Fruit fly (Drosophila melanogaster) whole organism, prepupa: ENCODE measurements around the gene CG31787.

ENCODE experiments used
- Blimp-1 ChIP-seq: fragments of 200-800 bp; sonication (Bioruptor generic); optimal IDR thresholded peaks from 3 replicates; lab custom pipeline; 2017; ENCODE audit warnings: missing biosample characterization, missing genetic modification characterization, mild to moderate bottlenecking, moderate library complexity, missing genetic modification reagents
- CG10631 ChIP-seq: fragments of 200-800 bp; sonication (Bioruptor generic); optimal IDR thresholded peaks from 2 replicates; lab custom pipeline; 2016; ENCODE audit warnings: missing biosample characterization, missing genetic modification characterization
- CG11902 ChIP-seq: fragments of 200-800 bp; sonication (Bioruptor generic); optimal IDR thresholded peaks from 3 replicates; lab custom pipeline; 2016; ENCODE audit warnings: missing biosample characterization, missing genetic modification characterization
- CG15336 ChIP-seq: fragments of 200-800 bp; sonication (Bioruptor generic); IDR thresholded peaks from 2 replicates; pipeline ENCODE4 v1.3.6; 2022; ENCODE audit warnings: missing biosample characterization, missing genetic modification characterization
- CG1621 ChIP-seq: fragments of 200-800 bp; sonication (Bioruptor generic); optimal IDR thresholded peaks from 3 replicates; lab custom pipeline; 2018; ENCODE audit warnings: missing biosample characterization, mild to moderate bottlenecking, missing genetic modification characterization
- CG3032 ChIP-seq: fragments of 200-800 bp; optimal IDR thresholded peaks from 2 replicates; lab custom pipeline; 2019; ENCODE audit warnings: missing biosample characterization, mild to moderate bottlenecking, missing genetic modification characterization, moderate library complexity
- CG31627 ChIP-seq: fragments of 200-800 bp; sonication (Bioruptor generic); optimal IDR thresholded peaks from 3 replicates; lab custom pipeline; 2016; ENCODE audit warnings: missing biosample characterization, missing genetic modification characterization
- CG32006 ChIP-seq: fragments of 200-800 bp; sonication (Bioruptor generic); optimal IDR thresholded peaks from 3 replicates; lab custom pipeline; 2017; ENCODE audit warnings: missing biosample characterization, mild to moderate bottlenecking, missing genetic modification characterization
- CG34406 ChIP-seq: fragments of 200-800 bp; sonication (Bioruptor generic); optimal IDR thresholded peaks from 3 replicates; lab custom pipeline; 2016; ENCODE audit warnings: missing biosample characterization, missing genetic modification characterization
- CG3919 ChIP-seq: fragments of 200-800 bp; sonication (Bioruptor generic); optimal IDR thresholded peaks from 3 replicates; lab custom pipeline; 2016; ENCODE audit warnings: missing biosample characterization, missing genetic modification characterization
- CG4318 ChIP-seq: fragments of 200-800 bp; sonication (Bioruptor generic); optimal IDR thresholded peaks from 3 replicates; lab custom pipeline; 2017; ENCODE audit warnings: missing biosample characterization, mild to moderate bottlenecking, missing genetic modification characterization
- CG6163 ChIP-seq: fragments of 200-800 bp; sonication (Bioruptor generic); IDR thresholded peaks from 3 replicates; pipeline ENCODE4 v1.3.6; 2022; ENCODE audit warnings: missing biosample characterization, missing genetic modification characterization
- CG6792 ChIP-seq: fragments of 200-800 bp; sonication (Bioruptor generic); optimal IDR thresholded peaks from 3 replicates; lab custom pipeline; 2016; ENCODE audit warnings: missing biosample characterization, missing genetic modification characterization
- CG6808 ChIP-seq: fragments of 200-800 bp; sonication (Bioruptor generic); optimal IDR thresholded peaks from 3 replicates; lab custom pipeline; 2017; ENCODE audit warnings: missing biosample characterization, missing genetic modification characterization, mild to moderate bottlenecking, moderate library complexity, missing genetic modification reagents
- CG8119 ChIP-seq: fragments of 200-800 bp; sonication (Bioruptor generic); IDR thresholded peaks from 3 replicates; pipeline ENCODE4 v1.3.6; 2022; ENCODE audit warnings: missing biosample characterization, missing genetic modification characterization
- Eip78C ChIP-seq: fragments of 200-800 bp; sonication (Bioruptor generic); peaks from one replicate; lab custom pipeline; 2016; ENCODE audit warnings: missing biosample characterization, missing genetic modification characterization
- Eip93F ChIP-seq: fragments of 200-800 bp; sonication (Bioruptor generic); optimal IDR thresholded peaks from 2 replicates; lab custom pipeline; 2016; ENCODE audit warnings: missing biosample characterization, mild to moderate bottlenecking, missing genetic modification characterization
- Ets96B ChIP-seq: fragments of 200-800 bp; optimal IDR thresholded peaks from 2 replicates; lab custom pipeline; 2019; ENCODE audit warnings: missing biosample characterization, mild to moderate bottlenecking, missing genetic modification characterization, moderate library complexity
- Gug ChIP-seq: fragments of 200-800 bp; sonication (Bioruptor generic); IDR thresholded peaks from 2 replicates; pipeline ENCODE4 v1.3.6; 2022; ENCODE audit warnings: missing biosample characterization, missing genetic modification characterization
- Hr39 ChIP-seq: fragments of 200-800 bp; sonication (Bioruptor generic); optimal IDR thresholded peaks from 2 replicates; lab custom pipeline; 2016; ENCODE audit warnings: missing biosample characterization, missing genetic modification characterization
- Hr4 ChIP-seq: fragments of 200-800 bp; sonication (Bioruptor generic); optimal IDR thresholded peaks from 3 replicates; lab custom pipeline; 2016; ENCODE audit warnings: missing biosample characterization, missing genetic modification characterization
- Met ChIP-seq: fragments of 200-800 bp; sonication (Bioruptor generic); optimal IDR thresholded peaks from 3 replicates; lab custom pipeline; 2016; ENCODE audit warnings: missing biosample characterization, missing genetic modification characterization
- OdsH ChIP-seq: fragments of 200-800 bp; sonication (Bioruptor generic); optimal IDR thresholded peaks from 3 replicates; lab custom pipeline; 2016; ENCODE audit warnings: missing biosample characterization, missing genetic modification characterization
- Sox14 ChIP-seq: fragments of 200-800 bp; sonication (Bioruptor generic); optimal IDR thresholded peaks from 3 replicates; lab custom pipeline; 2016; ENCODE audit warnings: missing biosample characterization, missing genetic modification characterization
- Sox15 ChIP-seq: fragments of 200-800 bp; sonication (Bioruptor generic); optimal IDR thresholded peaks from 3 replicates; lab custom pipeline; 2016; ENCODE audit warnings: missing biosample characterization, missing genetic modification characterization
- achi ChIP-seq: fragments of 200-800 bp; sonication (Bioruptor generic); optimal IDR thresholded peaks from 3 replicates; lab custom pipeline; 2016; ENCODE audit warnings: missing biosample characterization, missing genetic modification characterization
- acj6 ChIP-seq: fragments of 200-800 bp; sonication (Bioruptor generic); optimal IDR thresholded peaks from 3 replicates; lab custom pipeline; 2016; ENCODE audit warnings: missing biosample characterization, missing genetic modification characterization
- cyc ChIP-seq: fragments of 200-800 bp; sonication (Bioruptor generic); optimal IDR thresholded peaks from 3 replicates; lab custom pipeline; 2016; ENCODE audit warnings: missing biosample characterization, missing genetic modification characterization
- esn ChIP-seq: fragments of 200-800 bp; sonication (Bioruptor generic); optimal IDR thresholded peaks from 2 replicates; lab custom pipeline; 2016; ENCODE audit warnings: missing biosample characterization, mild to moderate bottlenecking, missing genetic modification characterization, moderate library complexity
- fd59A ChIP-seq: fragments of 200-800 bp; sonication (Bioruptor generic); optimal IDR thresholded peaks from 2 replicates; lab custom pipeline; 2017; ENCODE audit warnings: missing biosample characterization, mild to moderate bottlenecking, missing genetic modification characterization, missing genetic modification reagents
- fd85E ChIP-seq: fragments of 200-800 bp; sonication (Bioruptor generic); optimal IDR thresholded peaks from 3 replicates; lab custom pipeline; 2016; ENCODE audit warnings: missing biosample characterization, missing genetic modification characterization
- lz ChIP-seq: fragments of 200-800 bp; sonication (Bioruptor generic); optimal IDR thresholded peaks from 3 replicates; lab custom pipeline; 2016; ENCODE audit warnings: missing biosample characterization, missing genetic modification characterization
- net ChIP-seq: fragments of 200-800 bp; sonication (Bioruptor generic); optimal IDR thresholded peaks from 3 replicates; lab custom pipeline; 2016; ENCODE audit warnings: missing biosample characterization, missing genetic modification characterization
- pdm3 ChIP-seq: fragments of 200-800 bp; sonication (Bioruptor generic); optimal IDR thresholded peaks from 3 replicates; lab custom pipeline; 2016; ENCODE audit warnings: missing biosample characterization, missing genetic modification characterization
- salr ChIP-seq, 2 experiments: fragments of 200-800 bp; sonication (Bioruptor generic); optimal IDR thresholded peaks; 3 replicates each; lab custom pipeline; 2016 to 2018; ENCODE audit warnings: missing biosample characterization in 2 of 2, missing genetic modification characterization in 2 of 2, mild to moderate bottlenecking in 1 of 2
- ss ChIP-seq, 2 experiments: fragments of 200-800 bp; sonication (Bioruptor generic); optimal IDR thresholded peaks; 2 replicates in 1 of 2; 3 replicates in 1 of 2; lab custom pipeline; 2017 to 2018; ENCODE audit warnings: mild to moderate bottlenecking in 2 of 2, missing biosample characterization in 2 of 2, missing genetic modification characterization in 2 of 2, moderate library complexity in 1 of 2
- svp ChIP-seq: fragments of 200-800 bp; sonication (Bioruptor generic); peaks from one replicate; lab custom pipeline; 2016; ENCODE audit warnings: missing biosample characterization, missing genetic modification characterization
- topi ChIP-seq: fragments of 200-800 bp; sonication (Bioruptor generic); optimal IDR thresholded peaks from 3 replicates; lab custom pipeline; 2016; ENCODE audit warnings: missing biosample characterization, missing genetic modification characterization

The CG31787 gene

dm6 chr2L:18304469-18304868, 18.9 kb upstream of the CG31787 start:
- TF ChIP-seq Ets96B (tag; lab: Kevin White, UChicago) (no peak), cyc (GFP tag; lab: Kevin White, UChicago) (no peak), topi (GFP tag; lab: Kevin White, UChicago) (no peak), CG15336 (GFP tag; lab: Robert Waterston, UW) (no peak), salr (GFP tag; optimal IDR thresholded peaks at IDR 0.05; lab: Kevin White, UChicago) (no peak), pdm3 (no peak), fd85E (GFP tag; lab: Kevin White, UChicago) (no peak), Hr4 (GFP tag; lab: Kevin White, UChicago) (no peak), esn (no peak), CG10631 (GFP tag; lab: Kevin White, UChicago) (no peak)

dm6 chr2L:18302780-18303179, 17.3 kb upstream of the CG31787 start:
- TF ChIP-seq CG3919 (GFP tag; lab: Kevin White, UChicago) (no peak), CG4318 (no peak), CG8119 (GFP tag; lab: Robert Waterston, UW) (no peak), fd59A (GFP tag; lab: Kevin White, UChicago) (no peak), ss (GFP tag; optimal IDR thresholded peaks at IDR 0.05; lab: Kevin White, UChicago) (peak in 1 of 2 experiments; percentile 46)

dm6 chr2L:18298541-18298940, 13.0 kb upstream of the CG31787 start:
- TF ChIP-seq CG32006 (GFP tag; lab: Kevin White, UChicago) (peak; percentile 4), CG6163 (0 out of 3 replicates have a peak, but pooled peaks have one; percentile 25), Sox15 (GFP tag; lab: Kevin White, UChicago) (no peak), Met (GFP tag; lab: Kevin White, UChicago) (peak; percentile 12), Blimp-1 (GFP tag; lab: Kevin White, UChicago) (no peak), Sox14 (no peak), cyc (GFP tag; lab: Kevin White, UChicago) (no peak), CG31627 (GFP tag; lab: Kevin White, UChicago) (no peak), Eip78C (GFP tag; lab: Kevin White, UChicago) (peak; percentile 45)
- TF ChIP-seq, all 60 proteins: peak for 4

DNA sequence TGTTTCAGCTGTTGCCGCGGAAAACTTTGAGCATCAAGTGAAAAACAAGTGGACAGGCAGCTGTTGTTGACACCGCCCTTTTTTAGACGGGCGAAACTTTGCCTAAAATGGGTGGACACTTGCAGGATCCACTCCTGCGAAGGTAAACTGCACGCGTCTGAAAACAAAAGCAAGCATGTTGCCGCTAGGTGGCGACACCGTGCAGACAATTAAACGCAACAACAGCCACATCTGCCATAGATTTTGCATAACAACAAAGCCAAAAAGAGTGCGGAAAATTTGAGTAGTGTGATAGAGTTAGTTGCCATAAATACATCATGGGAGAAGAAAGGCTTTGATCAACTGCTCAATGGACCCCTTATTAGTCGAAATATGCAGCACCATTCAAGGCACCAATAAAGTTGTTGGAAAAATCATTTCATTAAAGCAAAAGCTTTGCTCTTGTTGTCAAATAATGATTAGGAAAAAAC, 8.9 kb upstream of the CG31787 start, which contains the start of gene CG5790:
CG5790 (plus strand) TSS at position 420 of the 470 bp plus-strand sequence.
- TF ChIP-seq salr (GFP tag; optimal IDR thresholded peaks at IDR 0.05; lab: Kevin White, UChicago), result no peak
- no peak for TF ChIP-seq cyc (GFP tag; lab: Kevin White, UChicago)
- TF ChIP-seq svp (GFP tag; lab: Kevin White, UChicago), result no peak
- no peak for TF ChIP-seq CG3032 (tag; lab: Kevin White, UChicago)
- no peak for TF ChIP-seq esn
- TF ChIP-seq CG1621 (tag; lab: Kevin White, UChicago), result no peak
- TF ChIP-seq acj6 (GFP tag; lab: Kevin White, UChicago), result no peak
- TF ChIP-seq CG15336 (GFP tag; lab: Robert Waterston, UW), result no peak
- no peak for TF ChIP-seq achi (GFP tag; lab: Kevin White, UChicago)
- no peak for TF ChIP-seq lz (GFP tag; lab: Kevin White, UChicago)
- no peak for TF ChIP-seq CG34406
- no peak for TF ChIP-seq net (GFP tag; lab: Kevin White, UChicago)
- no peak for TF ChIP-seq CG11902
- no peak for TF ChIP-seq CG6792 (GFP tag; lab: Kevin White, UChicago)
- no peak for TF ChIP-seq Hr39
- TF ChIP-seq Gug (GFP tag; lab: Robert Waterston, UW), result no peak
- TF ChIP-seq OdsH (GFP tag; lab: Kevin White, UChicago), result no peak
- no peak for TF ChIP-seq Eip93F (GFP tag; lab: Kevin White, UChicago)
- TF ChIP-seq CG6808 (GFP tag; lab: Kevin White, UChicago), result no peak
- no peak for TF ChIP-seq CG3919 (GFP tag; lab: Kevin White, UChicago)
